Fruit fly (Drosophila melanogaster) whole organism, embryonic: ENCODE data around the gene CG13407.
A peak's percentile ranks its signal among the peaks of the same experiment; 100 is the strongest.

Experiments
- Awh ChIP-seq: fragments of 200-800 bp; sonication (Bioruptor generic); IDR thresholded peaks from 2 replicates; pipeline ENCODE4, ENCODE4 v1.3.6; 2022; ENCODE audit warnings: missing biosample characterization, missing genetic modification characterization
- BtbVII ChIP-seq: fragments of 200-800 bp; sonication (Bioruptor generic); optimal IDR thresholded peaks from 3 replicates; lab custom pipeline; 2017; ENCODE audit warnings: missing biosample characterization, mild to moderate bottlenecking, missing genetic modification characterization
- CG10209 ChIP-seq: fragments of 200-800 bp; sonication (Bioruptor generic); optimal IDR thresholded peaks from 3 replicates; lab custom pipeline; 2017; ENCODE audit warnings: missing biosample characterization, mild to moderate bottlenecking, missing genetic modification characterization, missing genetic modification reagents
- CG10267 ChIP-seq: fragments of 200-800 bp; sonication (Bioruptor generic); optimal IDR thresholded peaks from 2 replicates; lab custom pipeline; 2018; ENCODE audit warnings: missing biosample characterization, mild to moderate bottlenecking, missing genetic modification characterization, moderate library complexity
- CG12071 ChIP-seq: fragments of 200-800 bp; sonication (Bioruptor generic); optimal IDR thresholded peaks from 3 replicates; lab custom pipeline; 2018; ENCODE audit warnings: missing biosample characterization, mild to moderate bottlenecking, missing genetic modification characterization
- CG13624 ChIP-seq: fragments of 200-800 bp; sonication (Bioruptor generic); optimal IDR thresholded peaks from 2 replicates; lab custom pipeline; 2016; ENCODE audit warnings: missing biosample characterization, missing genetic modification characterization
- CG14965 ChIP-seq: fragments of 200-800 bp; sonication (Bioruptor generic); optimal IDR thresholded peaks from 2 replicates; lab custom pipeline; 2016; ENCODE audit warnings: missing biosample characterization, missing genetic modification characterization, borderline replicate concordance
- CG1603 ChIP-seq: fragments of 200-800 bp; sonication (Bioruptor generic); optimal IDR thresholded peaks from 2 replicates; lab custom pipeline; 2019; ENCODE audit warnings: missing biosample characterization, mild to moderate bottlenecking, missing genetic modification characterization, moderate library complexity
- CG16779 ChIP-seq: fragments of 200-800 bp; sonication (Bioruptor generic); IDR thresholded peaks from 2 replicates; pipeline ENCODE4 v1.3.6; 2022; ENCODE audit warnings: missing biosample characterization, missing genetic modification characterization
- CG17186 ChIP-seq: fragments of 200-800 bp; sonication (Bioruptor generic); optimal IDR thresholded peaks from 3 replicates; lab custom pipeline; 2017; ENCODE audit warnings: missing biosample characterization, missing genetic modification reagents, missing genetic modification characterization
- CG17328 ChIP-seq: fragments of 200-800 bp; sonication (Bioruptor generic); IDR thresholded peaks from 2 replicates; pipeline ENCODE4 v1.3.6; 2022; ENCODE audit warnings: missing biosample characterization, missing genetic modification characterization
- CG30020 ChIP-seq: fragments of 200-800 bp; optimal IDR thresholded peaks from 2 replicates; lab custom pipeline; 2019; ENCODE audit warnings: missing biosample characterization, mild to moderate bottlenecking, missing genetic modification characterization, moderate library complexity
- CG31441 ChIP-seq: fragments of 200-800 bp; sonication (Bioruptor generic); IDR thresholded peaks from 2 replicates; pipeline ENCODE4 v1.3.6; 2022; ENCODE audit warnings: missing biosample characterization, missing genetic modification characterization
- CG33213 ChIP-seq: fragments of 200-800 bp; sonication (Bioruptor generic); optimal IDR thresholded peaks from 3 replicates; lab custom pipeline; 2016; ENCODE audit warnings: missing biosample characterization, missing genetic modification characterization
- CG4282 ChIP-seq: fragments of 200-800 bp; sonication (Bioruptor generic); optimal IDR thresholded peaks from 2 replicates; lab custom pipeline; 2016; ENCODE audit warnings: missing biosample characterization, missing genetic modification characterization
- CG6683 ChIP-seq: fragments of 200-800 bp; sonication (Bioruptor generic); optimal IDR thresholded peaks from 2 replicates; lab custom pipeline; 2017; ENCODE audit warnings: missing biosample characterization, mild to moderate bottlenecking, missing genetic modification characterization, missing genetic modification reagents
- CG7839 ChIP-seq: fragments of 200-800 bp; sonication (Bioruptor generic); optimal IDR thresholded peaks from 3 replicates; lab custom pipeline; 2018; ENCODE audit warnings: missing biosample characterization, mild to moderate bottlenecking, missing genetic modification characterization, moderate library complexity
- CG8089 ChIP-seq: fragments of 200-800 bp; sonication (Bioruptor generic); optimal IDR thresholded peaks from 3 replicates; lab custom pipeline; 2016; ENCODE audit warnings: missing biosample characterization, missing genetic modification characterization
- CG8359 ChIP-seq: fragments of 200-800 bp; sonication (Bioruptor generic); optimal IDR thresholded peaks from 2 replicates; lab custom pipeline; 2017; ENCODE audit warnings: missing biosample characterization, mild to moderate bottlenecking, missing genetic modification characterization, borderline replicate concordance
- Dref ChIP-seq: fragments of 200-800 bp; sonication (Bioruptor generic); IDR thresholded peaks from 2 replicates; pipeline ENCODE4 v1.3.6; 2022; ENCODE audit warnings: missing biosample characterization, missing genetic modification characterization
- Ets65A ChIP-seq: fragments of 200-800 bp; sonication (Bioruptor generic); peaks from one replicate; lab custom pipeline; 2016; ENCODE audit warnings: missing biosample characterization, missing genetic modification characterization
- Fer1 ChIP-seq: fragments of 200-800 bp; sonication (Bioruptor generic); optimal IDR thresholded peaks from 2 replicates; lab custom pipeline; 2017; ENCODE audit warnings: missing biosample characterization, mild to moderate bottlenecking, missing genetic modification characterization
- Myb ChIP-seq: fragments of 200-800 bp; sonication (Bioruptor generic); optimal IDR thresholded peaks from 2 replicates; lab custom pipeline; 2016; ENCODE audit warnings: missing biosample characterization, missing genetic modification characterization
- NC2β ChIP-seq: fragments of 200-800 bp; sonication (Bioruptor generic); optimal IDR thresholded peaks from 2 replicates; lab custom pipeline; 2016; ENCODE audit warnings: missing biosample characterization, missing genetic modification characterization
- NK7.1 ChIP-seq: fragments of 200-800 bp; sonication (Bioruptor generic); optimal IDR thresholded peaks from 3 replicates; lab custom pipeline; 2016; ENCODE audit warnings: missing biosample characterization, missing genetic modification characterization
- Nf-YC ChIP-seq: fragments of 200-800 bp; optimal IDR thresholded peaks from 3 replicates; lab custom pipeline; 2019; ENCODE audit warnings: missing biosample characterization, mild to moderate bottlenecking, missing genetic modification characterization, moderate library complexity
- ash1 ChIP-seq: fragments of 200-800 bp; sonication (Bioruptor generic); optimal IDR thresholded peaks from 2 replicates; lab custom pipeline; 2018; ENCODE audit warnings: missing biosample characterization, mild to moderate bottlenecking, missing genetic modification characterization
- cato ChIP-seq: fragments of 200-800 bp; sonication (Bioruptor generic); optimal IDR thresholded peaks from 2 replicates; lab custom pipeline; 2016; ENCODE audit warnings: missing biosample characterization, missing genetic modification characterization, borderline replicate concordance
- corto ChIP-seq: fragments of 200-800 bp; sonication (Bioruptor generic); optimal IDR thresholded peaks from 2 replicates; lab custom pipeline; 2016; ENCODE audit warnings: missing biosample characterization, mild to moderate bottlenecking, missing genetic modification characterization, moderate library complexity
- danr ChIP-seq: fragments of 200-800 bp; sonication (Bioruptor generic); IDR thresholded peaks from 2 replicates; pipeline ENCODE4 v1.3.6; 2022; ENCODE audit warnings: missing biosample characterization, missing genetic modification characterization
- disco-r ChIP-seq: fragments of 200-800 bp; sonication (Bioruptor generic); optimal IDR thresholded peaks from 2 replicates; lab custom pipeline; 2016; ENCODE audit warnings: missing biosample characterization, missing genetic modification characterization
- en ChIP-seq: fragments of 200-800 bp; sonication (Bioruptor generic); optimal IDR thresholded peaks from 2 replicates; lab custom pipeline; 2016; ENCODE audit warnings: missing biosample characterization, missing genetic modification characterization
- eve ChIP-seq, 2 experiments: fragments of >200 bp; optimal IDR thresholded peaks; 2 replicates each; lab custom pipeline; 2017; ENCODE audit warnings: missing biosample characterization in 2 of 2, missing genetic modification characterization in 2 of 2
- ewg ChIP-seq: fragments of 200-800 bp; sonication (Bioruptor generic); optimal IDR thresholded peaks from 3 replicates; lab custom pipeline; 2017; ENCODE audit warnings: mild to moderate bottlenecking, missing biosample characterization, missing genetic modification reagents, missing genetic modification characterization
- gcm ChIP-seq: fragments of 200-800 bp; sonication (Bioruptor generic); optimal IDR thresholded peaks from 2 replicates; lab custom pipeline; 2019; ENCODE audit warnings: missing biosample characterization, mild to moderate bottlenecking, missing genetic modification characterization, moderate library complexity
- gt ChIP-seq: fragments of 200-800 bp; sonication (Bioruptor generic); IDR thresholded peaks from 2 replicates; pipeline ENCODE4 v1.3.6; 2022; ENCODE audit warnings: missing biosample characterization, missing genetic modification characterization
- ind ChIP-seq: fragments of 200-800 bp; sonication (Bioruptor generic); optimal IDR thresholded peaks from 3 replicates; lab custom pipeline; 2016; ENCODE audit warnings: missing biosample characterization, missing genetic modification characterization
- lilli ChIP-seq: fragments of 200-800 bp; sonication (Bioruptor generic); optimal IDR thresholded peaks from 3 replicates; lab custom pipeline; 2016; ENCODE audit warnings: missing biosample characterization, missing genetic modification characterization
- lov ChIP-seq, 2 experiments: fragments of 200-800 bp in 1 of 2; fragments of >200 bp in 1 of 2; sonication (Bioruptor generic) in 1 of 2; IDR thresholded peaks in 1 of 2; optimal IDR thresholded peaks in 1 of 2; 2 replicates in 1 of 2; 3 replicates in 1 of 2; pipeline versions ENCODE4 v1.3.6 to Lab custom; 2017 to 2022; ENCODE audit warnings: missing biosample characterization in 1 of 2, missing genetic modification characterization in 1 of 2
- scrt ChIP-seq: fragments of 200-800 bp; sonication (Bioruptor generic); optimal IDR thresholded peaks from 2 replicates; lab custom pipeline; 2018; ENCODE audit warnings: missing biosample characterization, mild to moderate bottlenecking, missing genetic modification characterization, moderate library complexity
- sens-2 ChIP-seq: fragments of 200-800 bp; sonication (Bioruptor generic); IDR thresholded peaks from 2 replicates; pipeline ENCODE4 v1.3.6; 2022; ENCODE audit warnings: missing biosample characterization, missing genetic modification characterization
- sna ChIP-seq: fragments of 200-800 bp; sonication (Bioruptor generic); IDR thresholded peaks from 2 replicates; pipeline ENCODE4 v1.3.6; 2022; ENCODE audit warnings: missing biosample characterization, missing genetic modification characterization; ENCODE audit not compliant: partially characterized antibody
- ssp ChIP-seq: fragments of 200-800 bp; sonication (Bioruptor generic); IDR thresholded peaks from 2 replicates; pipeline ENCODE4 v1.3.6; 2022; ENCODE audit warnings: missing biosample characterization, missing genetic modification characterization
- tna ChIP-seq: fragments of 200-800 bp; sonication (Bioruptor generic); IDR thresholded peaks from 2 replicates; pipeline ENCODE4 v1.3.6; 2022; ENCODE audit warnings: missing biosample characterization, missing genetic modification characterization; ENCODE audit not compliant: partially characterized antibody
- trem ChIP-seq: fragments of 200-800 bp; optimal IDR thresholded peaks from 3 replicates; lab custom pipeline; 2019; ENCODE audit warnings: missing biosample characterization, mild to moderate bottlenecking, missing genetic modification characterization, moderate library complexity
- tx ChIP-seq: fragments of 200-800 bp; sonication (Bioruptor generic); optimal IDR thresholded peaks from 2 replicates; lab custom pipeline; 2016; ENCODE audit warnings: missing biosample characterization, missing genetic modification characterization
- unpg ChIP-seq: fragments of 200-800 bp; sonication (Bioruptor generic); optimal IDR thresholded peaks from 3 replicates; lab custom pipeline; 2018; ENCODE audit warnings: missing biosample characterization, mild to moderate bottlenecking, missing genetic modification characterization, moderate library complexity
- zf30C ChIP-seq: fragments of 200-800 bp; sonication (Bioruptor generic); optimal IDR thresholded peaks from 3 replicates; lab custom pipeline; 2018; ENCODE audit warnings: missing biosample characterization, mild to moderate bottlenecking, missing genetic modification characterization
- zfh1 ChIP-seq: fragments of 200-800 bp; sonication (Bioruptor generic); IDR thresholded peaks from 3 replicates; pipeline ENCODE4 v1.3.6; 2022; ENCODE audit warnings: missing biosample characterization, missing genetic modification characterization

Gene CG13407

dm6 chr3R:22133337-22134014 lies 30.3 kb downstream of the CG13407 start, which contains the start of gene SKIP (continued):
- TF ChIP-seq scrt (GFP tag; lab: Kevin White, UChicago) = peak; percentile 45
- TF ChIP-seq CG10209 (GFP tag; lab: Kevin White, UChicago) = no peak
- peak; percentile 39 for TF ChIP-seq unpg (GFP tag; lab: Kevin White, UChicago)
- peak; percentile 61 for TF ChIP-seq ash1
- peak; percentile 53 for TF ChIP-seq NC2β
- peak; percentile 71 for TF ChIP-seq ewg
- peak; percentile 15 for TF ChIP-seq CG8089 (GFP tag; lab: Kevin White, UChicago)
- TF ChIP-seq CG6683 = no peak
- no peak for TF ChIP-seq ssp (GFP tag; lab: Robert Waterston, UW)
- peak; percentile 55 for TF ChIP-seq CG13624 (GFP tag; lab: Kevin White, UChicago)
- TF ChIP-seq CG33213 = peak; percentile 57
- no peak for TF ChIP-seq corto (GFP tag; lab: Kevin White, UChicago)
- peak; percentile 47 for TF ChIP-seq CG1603 (tag; lab: Kevin White, UChicago)
- no peak for TF ChIP-seq Fer1
- no peak for TF ChIP-seq sens-2 (GFP tag; lab: Robert Waterston, UW)
- no peak for TF ChIP-seq CG8359 (GFP tag; lab: Kevin White, UChicago)
- TF ChIP-seq CG14965 = no peak
- TF ChIP-seq en (GFP tag; lab: Kevin White, UChicago) = no peak
- TF ChIP-seq Nf-YC = peak; percentile 43
- peak; percentile 35 for TF ChIP-seq Ets65A
- no peak for TF ChIP-seq BtbVII (GFP tag; lab: Kevin White, UChicago)
- peak; percentile 9 for TF ChIP-seq gcm (GFP tag; lab: Kevin White, UChicago)
- peak; percentile 44 for TF ChIP-seq CG12071 (GFP tag; lab: Kevin White, UChicago)
- no peak for TF ChIP-seq CG4282
- peak; percentile 49 for TF ChIP-seq CG17328 (GFP tag; lab: Robert Waterston, UW)
- no peak for TF ChIP-seq danr (GFP tag; lab: Robert Waterston, UW)
- peak; percentile 14 for TF ChIP-seq CG10267 (tag; lab: Kevin White, UChicago)
- no peak for TF ChIP-seq sna (GFP tag; lab: Robert Waterston, UW)
- TF ChIP-seq lilli = peak; percentile 7
- peak; percentile 9 for TF ChIP-seq CG7839 (tag; lab: Kevin White, UChicago)
- no peak for TF ChIP-seq Awh (GFP tag; lab: Robert Waterston, UW)
- TF ChIP-seq cato (GFP tag; lab: Kevin White, UChicago) = no peak
- peak; percentile 36; the same call in 1 of the 3 replicates for TF ChIP-seq zfh1
- no peak for TF ChIP-seq eve (GFP tag; optimal IDR thresholded peaks at IDR 0.05; lab: Kevin White, UChicago)
- TF ChIP-seq CG16779 = no peak
- peak; percentile 35 for TF ChIP-seq zf30C (GFP tag; lab: Kevin White, UChicago)
- no peak for TF ChIP-seq CG30020 (tag; lab: Kevin White, UChicago)
- TF ChIP-seq ind (GFP tag; lab: Kevin White, UChicago) = no peak
- no peak for TF ChIP-seq lov (optimal IDR thresholded peaks at IDR 0.05; lab: Kevin White, UChicago)
- TF ChIP-seq lov (GFP tag; IDR thresholded peaks at IDR 0.05; lab: Robert Waterston, UW) = no peak
- TF ChIP-seq Myb = peak; percentile 24
- TF ChIP-seq tx (GFP tag; lab: Kevin White, UChicago) = no peak
- peak; percentile 59 for TF ChIP-seq tna (GFP tag; lab: Robert Waterston, UW)
- peak; percentile 19; the same call in 1 of the 2 replicates for TF ChIP-seq CG31441 (GFP tag; lab: Robert Waterston, UW)
- no peak for TF ChIP-seq NK7.1
- peak; percentile 42 for TF ChIP-seq trem (tag; lab: Kevin White, UChicago)
- no peak; the same call in 1 of the 2 replicates for TF ChIP-seq Dref (GFP tag; lab: Robert Waterston, UW)
- TF ChIP-seq disco-r (GFP tag; lab: Kevin White, UChicago) = no peak
- peak; percentile 36 for TF ChIP-seq CG17186 (GFP tag; lab: Kevin White, UChicago)
- no peak for TF ChIP-seq gt (GFP tag; lab: Robert Waterston, UW)
